Fruit fly (Drosophila melanogaster) whole organism, adult: Measurements from ENCODE around the gene CG34174.

ENCODE experiments used
- CG11617 ChIP-seq: fragments of 200-800 bp; sonication (Bioruptor generic); optimal IDR thresholded peaks from 2 replicates; lab custom pipeline; 2017; ENCODE audit warnings: mild to moderate bottlenecking, missing biosample characterization, missing genetic modification reagents, missing genetic modification characterization
- CG33017 ChIP-seq: fragments of 200-800 bp; sonication (Bioruptor generic); optimal IDR thresholded peaks from 2 replicates; lab custom pipeline; 2018; ENCODE audit warnings: missing biosample characterization, mild to moderate bottlenecking, missing genetic modification characterization, moderate library complexity
- CG5204 ChIP-seq: fragments of 200-800 bp; sonication (Bioruptor generic); optimal IDR thresholded peaks from 2 replicates; lab custom pipeline; 2016; ENCODE audit warnings: missing biosample characterization, missing genetic modification characterization
- Hr96 ChIP-seq: fragments of 200-800 bp; sonication (Bioruptor generic); optimal IDR thresholded peaks from 2 replicates; lab custom pipeline; 2016; ENCODE audit warnings: missing biosample characterization, missing genetic modification characterization
- Mnt ChIP-seq: fragments of 200-800 bp; sonication (Bioruptor generic); optimal IDR thresholded peaks from 2 replicates; lab custom pipeline; 2016; ENCODE audit warnings: missing biosample characterization, mild to moderate bottlenecking, missing genetic modification characterization
- cic ChIP-seq: fragments of 200-800 bp; sonication (Bioruptor generic); optimal IDR thresholded peaks from 2 replicates; lab custom pipeline; 2017; ENCODE audit warnings: missing biosample characterization, mild to moderate bottlenecking, missing genetic modification characterization, moderate library complexity
- cnc ChIP-seq, 2 experiments: fragments of >200 bp; optimal IDR thresholded peaks; 2 replicates each; lab custom pipeline; 2017
- kay ChIP-seq: fragments of 200-800 bp; sonication (Bioruptor generic); peaks from one replicate; lab custom pipeline; 2016; ENCODE audit warnings: missing biosample characterization, missing genetic modification characterization, borderline replicate concordance
- ovo ChIP-seq: fragments of 200-800 bp; sonication (Bioruptor generic); optimal IDR thresholded peaks from 2 replicates; lab custom pipeline; 2016; ENCODE audit warnings: missing biosample characterization, missing genetic modification characterization
- pad ChIP-seq: fragments of 200-800 bp; sonication (Bioruptor generic); optimal IDR thresholded peaks from 3 replicates; lab custom pipeline; 2017; ENCODE audit warnings: missing biosample characterization, missing genetic modification characterization, mild to moderate bottlenecking, moderate library complexity, missing genetic modification reagents
- tj ChIP-seq: fragments of 200-800 bp; sonication (Bioruptor generic); optimal IDR thresholded peaks from 3 replicates; lab custom pipeline; 2017; ENCODE audit warnings: missing biosample characterization, mild to moderate bottlenecking, missing genetic modification characterization, moderate library complexity

- TF ChIP-seq ovo (GFP tag; lab: Kevin White, UChicago) (peak; percentile 35), pad (GFP tag; lab: Kevin White, UChicago) (peak; percentile 53), CG5204 (GFP tag; lab: Kevin White, UChicago) (peak; percentile 35), Mnt (GFP tag; lab: Kevin White, UChicago) (peak; percentile 73), tj (GFP tag; lab: Kevin White, UChicago) (peak; percentile 84), cic (GFP tag; lab: Kevin White, UChicago) (peak; percentile 77), cnc (optimal IDR thresholded peaks at IDR 0.05; lab: Kevin White, UChicago) (no peak), CG11617 (GFP tag; lab: Kevin White, UChicago) (peak; percentile 80), kay (GFP tag; lab: Kevin White, UChicago) (peak; percentile 38), CG33017 (no peak), Hr96 (GFP tag; lab: Kevin White, UChicago) (peak; percentile 54)
Observed at dm6 chr2L:2177969-2178809, 35.9 kb upstream of the CG34174 start, which contains the start of gene aop.
